Worm (Caenorhabditis elegans): Measurements from ENCODE around the gene F42A6.5.
A peak's percentile ranks its signal among the peaks of the same experiment; 100 is the strongest.
"Not testable (repeated sequence)": the region's sequence is repeated elsewhere in the genome, so short reads cannot be mapped to it uniquely, and the experiment has no call there.

The F42A6.5 gene

ce11 chrIV:3336585-3336984 is 4.9 kb upstream of the F42A6.5 start, which contains the start of gene F42A6.6:
Gene F42A6.6 (minus strand): TSS chrIV:3336873.
- TF ChIP-seq F13C5.2 (tag; optimal IDR thresholded peaks at IDR 0.05) (no peak), B0310.2 (tag; optimal IDR thresholded peaks at IDR 0.05) (no peak), ets-7 (tag; optimal IDR thresholded peaks at IDR 0.05) (no peak), pes-1 (GFP tag; IDR thresholded peaks at IDR 0.05) (no peak), hmbx-1 (tag; optimal IDR thresholded peaks at IDR 0.05) (no peak), tra-4 (tag; optimal IDR thresholded peaks at IDR 0.05) (no peak), tbx-11 (GFP tag; IDR thresholded peaks at IDR 0.05) (0 out of 2 replicates have a peak, but pooled peaks have one; percentile 50), hnd-1 (tag; optimal IDR thresholded peaks at IDR 0.05) (no peak), ceh-36 (tag; optimal IDR thresholded peaks at IDR 0.05) (peak; percentile 15), ceh-13 (GFP tag; optimal IDR thresholded peaks at IDR 0.05) (no peak), tbx-37 (GFP tag; conservative IDR thresholded peaks at IDR 0.05) (no peak), ama-1 (optimal IDR thresholded peaks at IDR 0.05) (peak; percentile 94), scrt-1 (GFP tag; IDR thresholded peaks at IDR 0.05) (0 out of 2 replicates have a peak, but pooled peaks have one; percentile 49), sea-1 (GFP tag; conservative IDR thresholded peaks at IDR 0.05) (no peak), aly-1 (tag; optimal IDR thresholded peaks at IDR 0.05) (no peak), flt-1 (GFP tag; IDR thresholded peaks at IDR 0.05) (no peak), hmg-4 (GFP tag; optimal IDR thresholded peaks at IDR 0.05) (peak; percentile 4)

- TF ChIP-seq hmg-4 (GFP tag; optimal IDR thresholded peaks at IDR 0.05) (peak; percentile 28), tbx-11 (GFP tag; IDR thresholded peaks at IDR 0.05) (no peak), scrt-1 (GFP tag; IDR thresholded peaks at IDR 0.05) (no peak), F13C5.2 (tag; optimal IDR thresholded peaks at IDR 0.05) (no peak), flt-1 (GFP tag; IDR thresholded peaks at IDR 0.05) (no peak)
These were observed 20.4 kb downstream of the F42A6.5 start, which contains the start of gene zip-11 for ce11 chrIV:3311243-3311642. Gene zip-11 (plus strand): TSS chrIV:3311276.

- TF ChIP-seq aly-1 (tag; optimal IDR thresholded peaks at IDR 0.05), result no peak
- TF ChIP-seq F13C5.2 (tag; optimal IDR thresholded peaks at IDR 0.05), result no peak
- TF ChIP-seq ceh-13 (GFP tag; optimal IDR thresholded peaks at IDR 0.05), result no peak
- no peak for TF ChIP-seq hnd-1 (tag; optimal IDR thresholded peaks at IDR 0.05)
- no peak for TF ChIP-seq B0310.2 (tag; optimal IDR thresholded peaks at IDR 0.05)
- TF ChIP-seq hmg-4 (GFP tag; optimal IDR thresholded peaks at IDR 0.05), result no peak
- no peak for TF ChIP-seq hmbx-1 (tag; optimal IDR thresholded peaks at IDR 0.05)
- TF ChIP-seq tbx-37 (GFP tag; conservative IDR thresholded peaks at IDR 0.05), result no peak
- no peak for TF ChIP-seq ceh-36 (tag; optimal IDR thresholded peaks at IDR 0.05)
- no peak for TF ChIP-seq ama-1 (optimal IDR thresholded peaks at IDR 0.05)
- no peak for TF ChIP-seq flt-1 (GFP tag; IDR thresholded peaks at IDR 0.05)
- TF ChIP-seq tbx-11 (GFP tag; IDR thresholded peaks at IDR 0.05), result no peak
- no peak for TF ChIP-seq sea-1 (GFP tag; conservative IDR thresholded peaks at IDR 0.05)
- TF ChIP-seq pes-1 (GFP tag; IDR thresholded peaks at IDR 0.05), result no peak
These were observed 20.9 kb downstream of the F42A6.5 start for ce11 chrIV:3310662-3311219.

- TF ChIP-seq hmg-4 (GFP tag; optimal IDR thresholded peaks at IDR 0.05), result no peak
- TF ChIP-seq aly-1 (tag; optimal IDR thresholded peaks at IDR 0.05), result no peak
- TF ChIP-seq scrt-1 (GFP tag; IDR thresholded peaks at IDR 0.05), result no peak
- TF ChIP-seq B0310.2 (tag; optimal IDR thresholded peaks at IDR 0.05), result no peak
- no peak for TF ChIP-seq hmbx-1 (tag; optimal IDR thresholded peaks at IDR 0.05)
- TF ChIP-seq ets-7 (tag; optimal IDR thresholded peaks at IDR 0.05), result no peak
- TF ChIP-seq flt-1 (GFP tag; IDR thresholded peaks at IDR 0.05), result no peak
- TF ChIP-seq sea-1 (GFP tag; conservative IDR thresholded peaks at IDR 0.05), result no peak
These were observed 22.8 kb downstream of the F42A6.5 start for ce11 chrIV:3308885-3309284.

- TF ChIP-seq B0310.2 (tag; optimal IDR thresholded peaks at IDR 0.05), result no peak
- no peak for TF ChIP-seq tra-4 (tag; optimal IDR thresholded peaks at IDR 0.05)
- no peak for TF ChIP-seq pes-1 (GFP tag; IDR thresholded peaks at IDR 0.05)
- no peak for TF ChIP-seq hmg-4 (GFP tag; optimal IDR thresholded peaks at IDR 0.05)
These were observed 24.2 kb downstream of the F42A6.5 start, which contains the start of gene W08E12.9 for ce11 chrIV:3307463-3307862. Gene W08E12.9 (minus strand): TSS chrIV:3307563.

ce11 chrIV:3305575-3305974 is 26.1 kb downstream of the F42A6.5 start, which contains the start of gene W08E12.2:
Gene W08E12.2 (plus strand): TSS chrIV:3305875.
- no peak for TF ChIP-seq hmg-4 (GFP tag; optimal IDR thresholded peaks at IDR 0.05)
- no peak for TF ChIP-seq tbx-11 (GFP tag; IDR thresholded peaks at IDR 0.05)
- TF ChIP-seq hnd-1 (tag; optimal IDR thresholded peaks at IDR 0.05), result no peak
- no peak for TF ChIP-seq hmbx-1 (tag; optimal IDR thresholded peaks at IDR 0.05)
- no peak for TF ChIP-seq sea-1 (GFP tag; conservative IDR thresholded peaks at IDR 0.05)
- TF ChIP-seq B0310.2 (tag; optimal IDR thresholded peaks at IDR 0.05), result no peak

- not testable (repeated sequence) for TF ChIP-seq hmg-4 (GFP tag; optimal IDR thresholded peaks at IDR 0.05); aly-1 (tag; optimal IDR thresholded peaks at IDR 0.05); tbx-37 (GFP tag; conservative IDR thresholded peaks at IDR 0.05)
These were observed 28.0 kb downstream of the F42A6.5 start, which contains the start of gene idpp-12 for ce11 chrIV:3303690-3304089. Gene idpp-12 (plus strand): TSS chrIV:3303990.

ce11 chrIV:3302058-3302457 is 29.6 kb downstream of the F42A6.5 start, which contains the start of gene W08E12.4:
Gene W08E12.4 (plus strand): TSS chrIV:3302358.
- TF ChIP-seq tbx-11, scrt-1, flt-1 (GFP tag; IDR thresholded peaks at IDR 0.05): not testable (repeated sequence)

All from whole organism, early embryonic.